Fruit fly (Drosophila melanogaster): Measurements from ENCODE around the gene vn.

Gene vn

dm6 chr3L:5843895-5844576 is 1.4 kb downstream of the vn start (continued):
- peak; percentile 3 for TF ChIP-seq odd (GFP tag; optimal IDR thresholded peaks at IDR 0.05)
- no peak for TF ChIP-seq ttk (GFP tag; IDR thresholded peaks at IDR 0.05)
- no peak for TF ChIP-seq pb (GFP tag; optimal IDR thresholded peaks at IDR 0.05)
- no peak for TF ChIP-seq bbx (GFP tag; IDR thresholded peaks at IDR 0.05; ENCODE audit: partially characterized antibody)
- TF ChIP-seq gce (GFP tag; IDR thresholded peaks at IDR 0.05): no peak
- TF ChIP-seq Gsc (GFP tag; IDR thresholded peaks at IDR 0.05): no peak
- no peak for TF ChIP-seq CG1024 (GFP tag; IDR thresholded peaks at IDR 0.05)
- no peak for TF ChIP-seq NFAT (GFP tag; IDR thresholded peaks at IDR 0.05)
- TF ChIP-seq CG33557 (GFP tag; optimal IDR thresholded peaks at IDR 0.05): peak; percentile 3
- no peak for TF ChIP-seq schlank (tag; optimal IDR thresholded peaks at IDR 0.05)
- TF ChIP-seq Hr3 (GFP tag; optimal IDR thresholded peaks at IDR 0.05): no peak
- TF ChIP-seq Adf1 (GFP tag; IDR thresholded peaks at IDR 0.05): 0 out of 2 replicates have a peak, but pooled peaks have one; percentile 28
- TF ChIP-seq gcm (GFP tag; optimal IDR thresholded peaks at IDR 0.05): no peak
- peak; percentile 65 for TF ChIP-seq crol (GFP tag; IDR thresholded peaks at IDR 0.05)
- TF ChIP-seq CG1529 (GFP tag; optimal IDR thresholded peaks at IDR 0.05): no peak
- TF ChIP-seq Deaf1 (tag; optimal IDR thresholded peaks at IDR 0.05): peak; percentile 99
- peak in 1 of 2 experiments; percentile 9 for TF ChIP-seq Hr78 (GFP tag; optimal IDR thresholded peaks at IDR 0.05)
- TF ChIP-seq twi (tag; optimal IDR thresholded peaks at IDR 0.05): no peak
- peak; percentile 28 for TF ChIP-seq Nf-YC (tag; optimal IDR thresholded peaks at IDR 0.05)
- peak; percentile 49 for TF ChIP-seq Nf-YB (GFP tag; optimal IDR thresholded peaks at IDR 0.05)
- no peak for TF ChIP-seq bab2 (GFP tag; optimal IDR thresholded peaks at IDR 0.05)
- no peak for TF ChIP-seq CG12155 (GFP tag; optimal IDR thresholded peaks at IDR 0.05)
- TF ChIP-seq CG11723 (GFP tag; optimal IDR thresholded peaks at IDR 0.05): no peak
- TF ChIP-seq cwo (GFP tag; optimal IDR thresholded peaks at IDR 0.05): peak; percentile 29
- TF ChIP-seq CG3065 (GFP tag; optimal IDR thresholded peaks at IDR 0.05): peak; percentile 30
- peak; percentile 15 for TF ChIP-seq ftz-f1 (GFP tag; optimal IDR thresholded peaks at IDR 0.05)
- no peak for TF ChIP-seq CG9932 (GFP tag; IDR thresholded peaks at IDR 0.05)
- TF ChIP-seq tup (GFP tag; optimal IDR thresholded peaks at IDR 0.05): no peak
- TF ChIP-seq sd (tag; optimal IDR thresholded peaks at IDR 0.05): peak; percentile 0
- TF ChIP-seq CG8388 (GFP tag; optimal IDR thresholded peaks at IDR 0.05): no peak
- TF ChIP-seq CG10209 (GFP tag; optimal IDR thresholded peaks at IDR 0.05): no peak
- TF ChIP-seq HLH4C (GFP tag; IDR thresholded peaks at IDR 0.05; ENCODE audit: partially characterized antibody): 0 out of 3 replicates have a peak, but pooled peaks have one; percentile 1
- TF ChIP-seq lab (GFP tag; optimal IDR thresholded peaks at IDR 0.05): peak; percentile 8
- TF ChIP-seq CG4404 (GFP tag; IDR thresholded peaks at IDR 0.05): no peak
- TF ChIP-seq tio (GFP tag; optimal IDR thresholded peaks at IDR 0.05): no peak
- no peak for TF ChIP-seq CG16863 (GFP tag; optimal IDR thresholded peaks at IDR 0.05)
- TF ChIP-seq Rx (GFP tag; IDR thresholded peaks at IDR 0.05): no peak
- TF ChIP-seq CG6791 (GFP tag; IDR thresholded peaks at IDR 0.05; ENCODE audit: partially characterized antibody): peak; percentile 47; the same call in 1 of the 3 replicates
- no peak for TF ChIP-seq CG7928 (GFP tag; optimal IDR thresholded peaks at IDR 0.05)
- no peak for TF ChIP-seq Asciz (GFP tag; optimal IDR thresholded peaks at IDR 0.05)
- no peak for TF ChIP-seq CG12659 (GFP tag; optimal IDR thresholded peaks at IDR 0.05)
- TF ChIP-seq gem (tag; optimal IDR thresholded peaks at IDR 0.05): no peak
- no peak for TF ChIP-seq en (GFP tag; optimal IDR thresholded peaks at IDR 0.05)
- TF ChIP-seq jing (GFP tag; optimal IDR thresholded peaks at IDR 0.05): no peak
- TF ChIP-seq grau (tag; optimal IDR thresholded peaks at IDR 0.05): no peak
- TF ChIP-seq Ada2b (GFP tag; IDR thresholded peaks at IDR 0.05): no peak
- TF ChIP-seq Med (GFP tag): peak; percentile 56

Data from whole organism, embryonic.